Fruit fly (Drosophila melanogaster) S2 (cell line): ENCODE measurements around the gene UQCR-11.

ENCODE experiments used
- CG8478 ChIP-seq: fragments of >200 bp; optimal IDR thresholded peaks from 2 replicates; lab custom pipeline; 2018
- CTCF ChIP-seq, 2 experiments: fragments of >200 bp; optimal IDR thresholded peaks; 2 replicates each; lab custom pipeline; 2018

DNA sequence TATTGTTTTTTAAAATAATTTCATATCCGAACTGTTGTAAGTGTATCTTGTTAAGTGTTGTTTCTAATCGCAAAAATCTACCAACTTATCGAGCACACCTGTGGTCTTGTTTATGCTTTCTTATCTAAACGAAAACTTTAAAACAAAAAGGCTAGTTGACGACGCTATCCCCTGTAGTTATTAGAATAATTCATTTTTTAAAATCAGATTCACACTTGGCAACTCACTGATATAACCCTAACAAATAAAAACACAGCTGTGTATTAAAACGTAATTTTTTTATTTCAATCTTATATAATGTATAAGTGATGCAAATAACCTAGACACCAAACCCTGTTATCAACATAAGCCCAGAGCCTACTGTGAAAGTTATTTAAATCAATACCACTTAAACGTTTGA, 12.7 kb upstream of the UQCR-11 start:
- TF ChIP-seq CTCF (optimal IDR thresholded peaks at IDR 0.05; lab: Kevin White, UChicago) (no peak), CG8478 (no peak)
